Worm (Caenorhabditis elegans): ENCODE measurements around the gene sdz-36.

sdz-36 gene

ce11 chrIV:9669969-9670368, 20.8 kb upstream of the sdz-36 start (continued):
- TF ChIP-seq swsn-7 (tag; optimal IDR thresholded peaks at IDR 0.05): peak; percentile 59

- TF ChIP-seq rnt-1 (tag; optimal IDR thresholded peaks at IDR 0.05): peak; percentile 30
- TF ChIP-seq hpl-2 (GFP tag; optimal IDR thresholded peaks at IDR 0.05): peak; percentile 58
- TF ChIP-seq sup-37 (GFP tag; optimal IDR thresholded peaks at IDR 0.05): no peak
- TF ChIP-seq irx-1 (tag; optimal IDR thresholded peaks at IDR 0.05): peak; percentile 50
- TF ChIP-seq aly-2 (tag; optimal IDR thresholded peaks at IDR 0.05): no peak
- TF ChIP-seq tbx-2 (tag; optimal IDR thresholded peaks at IDR 0.05): peak; percentile 74
- TF ChIP-seq fkh-10 (GFP tag; optimal IDR thresholded peaks at IDR 0.05): no peak
- peak; percentile 16 for TF ChIP-seq fos-1 (tag; optimal IDR thresholded peaks at IDR 0.05)
- peak; percentile 54 for TF ChIP-seq pax-3 (tag; optimal IDR thresholded peaks at IDR 0.05)
- no peak for TF ChIP-seq egl-13 (tag; optimal IDR thresholded peaks at IDR 0.05)
- peak in 1 of 2 experiments; percentile 69 for TF ChIP-seq lin-35 (GFP tag; optimal IDR thresholded peaks at IDR 0.05)
- TF ChIP-seq xbp-1 (tag; optimal IDR thresholded peaks at IDR 0.05): peak; percentile 51
- peak; percentile 29 for TF ChIP-seq lir-3 (tag; optimal IDR thresholded peaks at IDR 0.05; ENCODE audit: poor library complexity)
- no peak for TF ChIP-seq tlp-1 (tag; optimal IDR thresholded peaks at IDR 0.05)
- peak; percentile 10 for TF ChIP-seq jun-1 (tag; optimal IDR thresholded peaks at IDR 0.05)
- peak; percentile 40 for TF ChIP-seq C16A3.4 (tag; optimal IDR thresholded peaks at IDR 0.05)
- TF ChIP-seq isw-1 (GFP tag; IDR thresholded peaks at IDR 0.05): no peak; the same call in 1 of the 2 replicates
- TF ChIP-seq egl-27 (tag; optimal IDR thresholded peaks at IDR 0.05): peak in 1 of 2 experiments; percentile 25
- TF ChIP-seq unc-130 (tag; optimal IDR thresholded peaks at IDR 0.05): peak; percentile 20
- 0 out of 2 replicates have a peak, but pooled peaks have one; percentile 16 for TF ChIP-seq grh-1 (GFP tag; IDR thresholded peaks at IDR 0.05)
- no peak for TF ChIP-seq lin-15B (tag; optimal IDR thresholded peaks at IDR 0.05)
- TF ChIP-seq nhr-71 (tag; optimal IDR thresholded peaks at IDR 0.05): peak; percentile 88
- TF ChIP-seq mdl-1 (tag; optimal IDR thresholded peaks at IDR 0.05): peak; percentile 46 to 96
- peak; percentile 70 for TF ChIP-seq nhr-90 (tag; optimal IDR thresholded peaks at IDR 0.05; ENCODE audit: poor library complexity)
- peak; percentile 7 to 40 for TF ChIP-seq efl-1 (optimal IDR thresholded peaks at IDR 0.05)
- TF ChIP-seq efl-1 (GFP tag; optimal IDR thresholded peaks at IDR 0.05 in 1 of 2): peak; percentile 6 to 87
- TF ChIP-seq C04F5.9 (tag; optimal IDR thresholded peaks at IDR 0.05): no peak
- peak; percentile 89 for TF ChIP-seq lin-14 (GFP tag; optimal IDR thresholded peaks at IDR 0.05)
- TF ChIP-seq mep-1 (tag; optimal IDR thresholded peaks at IDR 0.05): peak; percentile 73
- TF ChIP-seq fkh-4 (tag; optimal IDR thresholded peaks at IDR 0.05; ENCODE audit: borderline replicate concordance): no peak
- TF ChIP-seq nhr-12 (tag; optimal IDR thresholded peaks at IDR 0.05): no peak
- 0 out of 2 replicates have a peak, but pooled peaks have one; percentile 10 for TF ChIP-seq ceh-88 (GFP tag; IDR thresholded peaks at IDR 0.05)
- TF ChIP-seq ceh-82 (tag; optimal IDR thresholded peaks at IDR 0.05): no peak
- peak; percentile 55 for TF ChIP-seq nhr-47 (tag; optimal IDR thresholded peaks at IDR 0.05)
- no peak for TF ChIP-seq ceh-90 (tag; optimal IDR thresholded peaks at IDR 0.05)
- peak in 2 of 3 experiments; percentile 14 to 39 for TF ChIP-seq dpl-1 (GFP tag; optimal IDR thresholded peaks at IDR 0.05)
- TF ChIP-seq lsy-2 (tag; optimal IDR thresholded peaks at IDR 0.05): peak; percentile 53 to 64
- peak; percentile 60 for TF ChIP-seq elt-2 (tag; optimal IDR thresholded peaks at IDR 0.05)
- no peak for TF ChIP-seq efl-3 (GFP tag; optimal IDR thresholded peaks at IDR 0.05)
- no peak for TF ChIP-seq sox-4 (tag; optimal IDR thresholded peaks at IDR 0.05)
- peak; percentile 97 for TF ChIP-seq nhr-20 (tag; optimal IDR thresholded peaks at IDR 0.05)
- peak; percentile 45 for TF ChIP-seq ztf-4 (tag; optimal IDR thresholded peaks at IDR 0.05)
- TF ChIP-seq swsn-7 (tag; optimal IDR thresholded peaks at IDR 0.05): peak; percentile 43
- peak; percentile 11 for TF ChIP-seq lin-13 (GFP tag; optimal IDR thresholded peaks at IDR 0.05)
- peak; percentile 79 for TF ChIP-seq nhr-77 (tag; optimal IDR thresholded peaks at IDR 0.05)
- TF ChIP-seq nhr-85 (tag): peak; percentile 98
- no peak for TF ChIP-seq ets-5 (GFP tag; IDR thresholded peaks at IDR 0.05)
- peak in 4 of 6 experiments; percentile 13 to 68 (median 24) for TF ChIP-seq elt-3 (tag; optimal IDR thresholded peaks at IDR 0.05)
- TF ChIP-seq skn-1 (tag; optimal IDR thresholded peaks at IDR 0.05): peak; percentile 61
Measured at ce11 chrIV:9671001-9671652, 19.6 kb upstream of the sdz-36 start.

Measured in whole organism, L1 larva.